Worm (Caenorhabditis elegans) whole organism, late embryonic: ENCODE results near the gene F26F4.5.

ENCODE experiments used
- ama-1 ChIP-seq: fragments of 150-350 bp; optimal IDR thresholded peaks from 2 replicates; lab custom pipeline; 2014
- ceh-6 ChIP-seq: fragments of 200-800 bp; sonication (Bioruptor generic); optimal IDR thresholded peaks from 2 replicates; lab custom pipeline; 2018; ENCODE audit warnings: mild to moderate bottlenecking, missing genetic modification characterization, missing compliant biosample characterization
- ets-4 ChIP-seq: sonication (generic microtip); optimal IDR thresholded peaks from 2 replicates; lab custom pipeline; 2016; ENCODE audit warnings: missing genetic modification characterization, missing compliant biosample characterization
- eyg-1 ChIP-seq: sonication (generic microtip); optimal IDR thresholded peaks from 2 replicates; lab custom pipeline; 2016; ENCODE audit warnings: missing genotype, missing genetic modification characterization, missing compliant biosample characterization
- mec-3 ChIP-seq: sonication (generic microtip); optimal IDR thresholded peaks from 2 replicates; lab custom pipeline; 2016; ENCODE audit warnings: borderline replicate concordance, missing genetic modification characterization, missing compliant biosample characterization
- odd-2 ChIP-seq: sonication (generic microtip); optimal IDR thresholded peaks from 2 replicates; lab custom pipeline; 2017; ENCODE audit warnings: antibody characterized with exemption, mild to moderate bottlenecking, missing genetic modification characterization, missing compliant biosample characterization
- pha-2 ChIP-seq: sonication (generic microtip); optimal IDR thresholded peaks from 2 replicates; lab custom pipeline; 2017; ENCODE audit warnings: mild to moderate bottlenecking, missing genetic modification characterization, missing compliant biosample characterization
- unc-55 ChIP-seq: sonication (generic microtip); optimal IDR thresholded peaks from 2 replicates; lab custom pipeline; 2017; ENCODE audit warnings: missing biosample characterization, missing genetic modification reagents, missing genetic modification characterization

DNA sequence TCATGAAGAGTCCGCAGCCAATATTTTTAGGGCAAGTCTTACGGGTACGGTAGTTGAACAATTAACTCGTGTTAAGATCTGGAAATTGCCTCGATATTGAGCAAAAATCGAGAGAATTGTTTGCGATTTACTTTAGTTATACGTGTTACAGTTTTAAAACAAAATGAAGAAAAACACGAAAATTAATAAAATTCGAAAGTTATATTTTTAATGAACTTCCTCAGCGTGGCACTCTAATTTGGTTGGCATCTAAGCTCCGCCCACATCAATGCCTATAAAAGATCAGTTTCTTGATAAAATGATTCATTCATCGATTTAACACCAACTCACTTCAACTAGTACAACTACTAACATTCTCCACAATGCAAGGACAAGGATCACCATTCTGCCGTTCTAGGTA lies 20.6 kb downstream of the F26F4.5 start, which contains the start of gene gipc-1:
- no peak for TF ChIP-seq unc-55 (GFP tag; lab: Kevin White, UChicago)
- TF ChIP-seq odd-2 (tag; lab: Kevin White, UChicago), result no peak
- TF ChIP-seq pha-2 (tag; lab: Kevin White, UChicago), result no peak
- no peak for TF ChIP-seq eyg-1 (tag; lab: Kevin White, UChicago)
- TF ChIP-seq ets-4, result no peak
- TF ChIP-seq ceh-6, result no peak
- no peak for TF ChIP-seq mec-3
- no peak for TF ChIP-seq ama-1 (lab: Kevin White, UChicago)
